Fruit fly (Drosophila melanogaster): ENCODE results near the gene CG14435.

The CG14435 gene

dm6 chrX:6852574-6852973 is 8.9 kb upstream of the CG14435 start (continued):
- TF ChIP-seq CG9437 (GFP tag; optimal IDR thresholded peaks at IDR 0.05) (peak; percentile 86), Six4 (GFP tag; optimal IDR thresholded peaks at IDR 0.05) (peak; percentile 86), chinmo (GFP tag; IDR thresholded peaks at IDR 0.05; ENCODE audit: partially characterized antibody) (no peak), CG10147 (GFP tag; optimal IDR thresholded peaks at IDR 0.05) (peak; percentile 91), fd3F (GFP tag; optimal IDR thresholded peaks at IDR 0.05) (peak; percentile 89), hkb (optimal IDR thresholded peaks at IDR 0.05) (no peak), hkb (GFP tag; IDR thresholded peaks at IDR 0.05) (peak; percentile 77), CG1603 (tag; optimal IDR thresholded peaks at IDR 0.05) (peak; percentile 95), al (GFP tag; IDR thresholded peaks at IDR 0.05) (peak; percentile 58; the same call in 1 of the 2 replicates), pan (optimal IDR thresholded peaks at IDR 0.05) (no peak), pan (GFP tag; optimal IDR thresholded peaks at IDR 0.05 in 1 of 2, IDR thresholded peaks at IDR 0.05 in 1 of 2) (peak in 1 of 2 experiments; percentile 91), CG3407 (GFP tag; optimal IDR thresholded peaks at IDR 0.05) (peak; percentile 79), CG1024 (GFP tag; IDR thresholded peaks at IDR 0.05) (peak; percentile 62), Rx (GFP tag; IDR thresholded peaks at IDR 0.05) (peak; percentile 83), CG1233 (GFP tag; optimal IDR thresholded peaks at IDR 0.05) (peak; percentile 88), E2f2 (GFP tag; IDR thresholded peaks at IDR 0.05) (peak; percentile 96), org-1 (GFP tag; optimal IDR thresholded peaks at IDR 0.05) (peak; percentile 86), Nf-YC (tag; optimal IDR thresholded peaks at IDR 0.05) (peak; percentile 86), peb (GFP tag; IDR thresholded peaks at IDR 0.05) (peak; percentile 71), H15 (GFP tag; IDR thresholded peaks at IDR 0.05) (peak; percentile 78), CG10462 (GFP tag; optimal IDR thresholded peaks at IDR 0.05) (peak; percentile 71), CG17186 (GFP tag; optimal IDR thresholded peaks at IDR 0.05) (peak; percentile 89), dmrt99B (tag; optimal IDR thresholded peaks at IDR 0.05) (peak; percentile 92), Usf (GFP tag; optimal IDR thresholded peaks at IDR 0.05) (peak; percentile 78), CG16779 (GFP tag; IDR thresholded peaks at IDR 0.05) (0 out of 2 replicates have a peak, but pooled peaks have one; percentile 8), kni (GFP tag; optimal IDR thresholded peaks at IDR 0.05) (peak; percentile 74), chm (GFP tag; IDR thresholded peaks at IDR 0.05) (peak; percentile 55; the same call in 1 of the 2 replicates), CrebB (tag; optimal IDR thresholded peaks at IDR 0.05) (peak; percentile 86), Fer1 (GFP tag; optimal IDR thresholded peaks at IDR 0.05) (peak; percentile 91), Sox100B (GFP tag; optimal IDR thresholded peaks at IDR 0.05) (peak; percentile 85), CG7928 (GFP tag; optimal IDR thresholded peaks at IDR 0.05) (peak; percentile 78), cas (GFP tag; IDR thresholded peaks at IDR 0.05) (peak; percentile 36), Bteb2 (GFP tag; optimal IDR thresholded peaks at IDR 0.05) (peak; percentile 84), Deaf1 (tag; optimal IDR thresholded peaks at IDR 0.05) (peak; percentile 68), ap (GFP tag; IDR thresholded peaks at IDR 0.05) (peak; percentile 80), exex (tag; optimal IDR thresholded peaks at IDR 0.05) (peak; percentile 71), ab (GFP tag; optimal IDR thresholded peaks at IDR 0.05) (peak; percentile 65), en (GFP tag; optimal IDR thresholded peaks at IDR 0.05) (peak; percentile 89), zen2 (GFP tag; IDR thresholded peaks at IDR 0.05; ENCODE audit: partially characterized antibody) (no peak; the same call in 2 of the 3 replicates), Mad (GFP tag; optimal IDR thresholded peaks at IDR 0.05) (peak; percentile 88), sisA (GFP tag; IDR thresholded peaks at IDR 0.05) (peak; percentile 86), D19B (GFP tag; optimal IDR thresholded peaks at IDR 0.05) (peak; percentile 83), eyg (GFP tag; optimal IDR thresholded peaks at IDR 0.05) (peak; percentile 90), CG6272 (GFP tag; IDR thresholded peaks at IDR 0.05) (peak; percentile 68), CG13287 (GFP tag; IDR thresholded peaks at IDR 0.05; ENCODE audit: partially characterized antibody) (peak; percentile 66), CG14050 (GFP tag; IDR thresholded peaks at IDR 0.05) (peak; percentile 84), ara (GFP tag; IDR thresholded peaks at IDR 0.05) (peak; percentile 83), Hmx (GFP tag; optimal IDR thresholded peaks at IDR 0.05) (peak; percentile 74), row (GFP tag; IDR thresholded peaks at IDR 0.05) (peak; percentile 95), pzg (GFP tag; optimal IDR thresholded peaks at IDR 0.05) (peak; percentile 76), lbe (GFP tag; optimal IDR thresholded peaks at IDR 0.05) (peak; percentile 79), ken (GFP tag; IDR thresholded peaks at IDR 0.05) (peak; percentile 84)

Measured in whole organism, embryonic.